Fruit fly (Drosophila melanogaster) whole organism, pupa: Measurements from ENCODE around the gene CG8960.

ENCODE experiments used
- CG10348 ChIP-seq: fragments of 200-800 bp; sonication (Bioruptor generic); IDR thresholded peaks from 2 replicates; pipeline ENCODE4 v1.3.6; 2022; ENCODE audit warnings: missing biosample characterization, missing genetic modification characterization
- CG12605 ChIP-seq: fragments of 200-800 bp; sonication (Bioruptor generic); IDR thresholded peaks from 2 replicates; pipeline ENCODE4 v1.3.6; 2022; ENCODE audit warnings: missing biosample characterization, missing genetic modification characterization
- CG13204 ChIP-seq: fragments of 200-800 bp; sonication (Bioruptor generic); optimal IDR thresholded peaks from 2 replicates; lab custom pipeline; 2018; ENCODE audit warnings: missing biosample characterization, mild to moderate bottlenecking, missing genetic modification characterization, moderate library complexity
- CG14655 ChIP-seq: fragments of 200-800 bp; sonication (Bioruptor generic); optimal IDR thresholded peaks from 3 replicates; lab custom pipeline; 2017; ENCODE audit warnings: mild to moderate bottlenecking, missing biosample characterization, missing genetic modification reagents, missing genetic modification characterization
- CG15710 ChIP-seq: fragments of 200-800 bp; sonication (Bioruptor generic); optimal IDR thresholded peaks from 2 replicates; lab custom pipeline; 2018; ENCODE audit warnings: missing biosample characterization, mild to moderate bottlenecking, missing genetic modification characterization, moderate library complexity
- CG17806 ChIP-seq: fragments of 200-800 bp; sonication (Bioruptor generic); optimal IDR thresholded peaks from 2 replicates; lab custom pipeline; 2018; ENCODE audit warnings: missing biosample characterization, mild to moderate bottlenecking, missing genetic modification characterization, moderate library complexity
- CG32121 ChIP-seq: fragments of 200-800 bp; sonication (Bioruptor generic); IDR thresholded peaks from 2 replicates; pipeline ENCODE4 v1.3.6; 2022; ENCODE audit warnings: missing biosample characterization, missing genetic modification characterization
- CG34367 ChIP-seq: fragments of 200-800 bp; sonication (Bioruptor generic); optimal IDR thresholded peaks from 2 replicates; lab custom pipeline; 2018; ENCODE audit warnings: missing biosample characterization, mild to moderate bottlenecking, missing genetic modification characterization
- CG4496 ChIP-seq: fragments of 200-800 bp; sonication (Bioruptor generic); IDR thresholded peaks from 3 replicates; pipeline ENCODE4 v1.3.6; 2022; ENCODE audit warnings: missing biosample characterization, missing genetic modification characterization
- CG8159 ChIP-seq: fragments of 200-800 bp; sonication (Bioruptor generic); optimal IDR thresholded peaks from 3 replicates; lab custom pipeline; 2018; ENCODE audit warnings: missing biosample characterization, mild to moderate bottlenecking, missing genetic modification characterization, moderate library complexity
- CG8301 ChIP-seq: fragments of 200-800 bp; sonication (Bioruptor generic); optimal IDR thresholded peaks from 2 replicates; lab custom pipeline; 2018; ENCODE audit warnings: missing biosample characterization, mild to moderate bottlenecking, missing genetic modification characterization
- CG9948 ChIP-seq: fragments of 200-800 bp; sonication (Bioruptor generic); optimal IDR thresholded peaks from 2 replicates; lab custom pipeline; 2018; ENCODE audit warnings: missing biosample characterization, mild to moderate bottlenecking, missing genetic modification characterization, moderate library complexity
- D1 ChIP-seq: fragments of 200-800 bp; sonication (Bioruptor generic); optimal IDR thresholded peaks from 2 replicates; lab custom pipeline; 2018; ENCODE audit warnings: missing biosample characterization, mild to moderate bottlenecking, missing genetic modification characterization, moderate library complexity
- EcR ChIP-seq: fragments of 200-800 bp; sonication (Bioruptor generic); optimal IDR thresholded peaks from 3 replicates; lab custom pipeline; 2019; ENCODE audit warnings: missing biosample characterization, missing genetic modification characterization, mild to moderate bottlenecking, moderate library complexity, missing genetic modification reagents
- Ets98B ChIP-seq: fragments of 200-800 bp; sonication (Bioruptor generic); IDR thresholded peaks from 2 replicates; pipeline ENCODE4 v1.3.6; 2022; ENCODE audit warnings: missing biosample characterization, missing genetic modification characterization
- Pif1A ChIP-seq: fragments of 200-800 bp; sonication (Bioruptor generic); optimal IDR thresholded peaks from 3 replicates; lab custom pipeline; 2016; ENCODE audit warnings: missing biosample characterization, missing genetic modification characterization
- Pif1B ChIP-seq: fragments of 200-800 bp; sonication (Bioruptor generic); optimal IDR thresholded peaks from 3 replicates; lab custom pipeline; 2016; ENCODE audit warnings: missing biosample characterization, missing genetic modification characterization
- Snoo ChIP-seq: fragments of 200-800 bp; sonication (Bioruptor generic); optimal IDR thresholded peaks from 3 replicates; lab custom pipeline; 2017; ENCODE audit warnings: missing biosample characterization, mild to moderate bottlenecking, missing genetic modification characterization, inconsistent platforms
- fd96Ca ChIP-seq: fragments of 200-800 bp; sonication (Bioruptor generic); IDR thresholded peaks from 3 replicates; pipeline ENCODE4 v1.3.6; 2022; ENCODE audit warnings: missing biosample characterization, missing genetic modification characterization
- gl ChIP-seq: fragments of 200-800 bp; sonication (Bioruptor generic); optimal IDR thresholded peaks from 2 replicates; lab custom pipeline; 2018; ENCODE audit warnings: missing biosample characterization, mild to moderate bottlenecking, missing genetic modification characterization
- rn ChIP-seq: fragments of 200-800 bp; sonication (Bioruptor generic); IDR thresholded peaks from 2 replicates; pipeline ENCODE4 v1.3.6; 2022; ENCODE audit warnings: missing biosample characterization, missing genetic modification characterization

CG8960 gene

dm6 chr3L:2196713-2197112 lies at the start of gene CG8960:
Gene CG8960 (plus strand): TSS chr3L:2197013.
- TF ChIP-seq Snoo (tag; lab: Kevin White, UChicago) (no peak), CG13204 (GFP tag; lab: Kevin White, UChicago) (no peak), D1 (no peak), Pif1B (GFP tag; lab: Kevin White, UChicago) (no peak)

dm6 chr3L:2147767-2148166 lies 49.0 kb upstream of the CG8960 start:
- TF ChIP-seq CG34367 (tag; lab: Kevin White, UChicago) (no peak), CG32121 (no peak), gl (tag; lab: Kevin White, UChicago) (no peak), CG12605 (GFP tag; lab: Robert Waterston, UW) (no peak), Pif1A (GFP tag; lab: Kevin White, UChicago) (no peak), CG8301 (no peak), fd96Ca (no peak), CG8159 (tag; lab: Kevin White, UChicago) (no peak), Snoo (tag; lab: Kevin White, UChicago) (no peak), rn (GFP tag; lab: Robert Waterston, UW) (no peak), CG15710 (no peak), Ets98B (no peak), CG14655 (GFP tag; lab: Kevin White, UChicago) (no peak), CG9948 (tag; lab: Kevin White, UChicago) (no peak), CG17806 (tag; lab: Kevin White, UChicago) (no peak), D1 (no peak), CG4496 (GFP tag; lab: Robert Waterston, UW) (no peak), Pif1B (GFP tag; lab: Kevin White, UChicago) (no peak)

- TF ChIP-seq CG10348 (no peak), CG14655 (GFP tag; lab: Kevin White, UChicago) (peak; percentile 23), CG8301 (no peak), Snoo (tag; lab: Kevin White, UChicago) (no peak), fd96Ca (0 out of 3 replicates have a peak, but pooled peaks have one; percentile 29), CG9948 (tag; lab: Kevin White, UChicago) (no peak), CG8159 (tag; lab: Kevin White, UChicago) (no peak), EcR (no peak), CG12605 (GFP tag; lab: Robert Waterston, UW) (peak; percentile 51), CG32121 (no peak), CG4496 (GFP tag; lab: Robert Waterston, UW) (0 out of 3 replicates have a peak, but pooled peaks have one; percentile 17), CG34367 (tag; lab: Kevin White, UChicago) (no peak), CG17806 (tag; lab: Kevin White, UChicago) (no peak), Pif1B (GFP tag; lab: Kevin White, UChicago) (no peak), Pif1A (GFP tag; lab: Kevin White, UChicago) (no peak), Ets98B (peak; percentile 8; the same call in 1 of the 2 replicates), rn (GFP tag; lab: Robert Waterston, UW) (no peak), CG15710 (no peak), D1 (no peak), CG13204 (GFP tag; lab: Kevin White, UChicago) (no peak), gl (tag; lab: Kevin White, UChicago) (no peak)
- TF ChIP-seq, all 21 proteins: peak for 5
These were observed 47.1 kb upstream of the CG8960 start for dm6 chr3L:2149664-2150063.

dm6 chr3L:2151588-2152372 lies 45.0 kb upstream of the CG8960 start, which contains the start of gene zormin:
Gene zormin (minus strand): TSS chr3L:2151700.
- TF ChIP-seq D1 (peak; percentile 66), CG12605 (GFP tag; lab: Robert Waterston, UW) (peak; percentile 9; the same call in 1 of the 2 replicates), CG17806 (tag; lab: Kevin White, UChicago) (peak; percentile 81), EcR (no peak), CG34367 (tag; lab: Kevin White, UChicago) (peak; percentile 67), CG9948 (tag; lab: Kevin White, UChicago) (peak; percentile 83), Snoo (tag; lab: Kevin White, UChicago) (peak; percentile 71), Ets98B (no peak; the same call in 1 of the 2 replicates), CG15710 (peak; percentile 64), CG14655 (GFP tag; lab: Kevin White, UChicago) (peak; percentile 79), Pif1A (GFP tag; lab: Kevin White, UChicago) (peak; percentile 80), CG10348 (no peak), Pif1B (GFP tag; lab: Kevin White, UChicago) (peak; percentile 76), CG8159 (tag; lab: Kevin White, UChicago) (peak; percentile 83), fd96Ca (peak; percentile 76; the same call in 2 of the 3 replicates), CG4496 (GFP tag; lab: Robert Waterston, UW) (peak; percentile 68), CG32121 (no peak), gl (tag; lab: Kevin White, UChicago) (peak; percentile 58), CG13204 (GFP tag; lab: Kevin White, UChicago) (no peak), rn (GFP tag; lab: Robert Waterston, UW) (no peak), CG8301 (peak; percentile 63)
- TF ChIP-seq, all 21 proteins: peak for 15

dm6 chr3L:2152730-2153129 lies 44.1 kb upstream of the CG8960 start:
- TF ChIP-seq CG12605 (GFP tag; lab: Robert Waterston, UW) (no peak), CG32121 (peak; percentile 44), CG15710 (peak; percentile 41), CG10348 (no peak), CG4496 (GFP tag; lab: Robert Waterston, UW) (peak; percentile 57; the same call in 2 of the 3 replicates), D1 (peak; percentile 37), CG17806 (tag; lab: Kevin White, UChicago) (peak; percentile 44), gl (tag; lab: Kevin White, UChicago) (no peak), rn (GFP tag; lab: Robert Waterston, UW) (0 out of 2 replicates have a peak, but pooled peaks have one; percentile 48), fd96Ca (peak; percentile 53; the same call in 1 of the 3 replicates), Pif1B (GFP tag; lab: Kevin White, UChicago) (peak; percentile 34), CG14655 (GFP tag; lab: Kevin White, UChicago) (peak; percentile 36), CG8301 (peak; percentile 32), CG9948 (tag; lab: Kevin White, UChicago) (peak; percentile 26), Snoo (tag; lab: Kevin White, UChicago) (peak; percentile 4), CG34367 (tag; lab: Kevin White, UChicago) (peak; percentile 48), Ets98B (peak; percentile 56), Pif1A (GFP tag; lab: Kevin White, UChicago) (peak; percentile 43), CG8159 (tag; lab: Kevin White, UChicago) (peak; percentile 36), CG13204 (GFP tag; lab: Kevin White, UChicago) (no peak), EcR (peak; percentile 79)
